Worm (Caenorhabditis elegans) whole organism, midembryonic: ENCODE measurements around the gene srm-6.

Experiments used
- T22C8.4 ChIP-seq: fragments of 200-800 bp; sonication (Bioruptor generic); IDR thresholded peaks from 2 replicates; pipeline ENCODE4 v1.3.6; 2022; ENCODE audit warnings: missing genetic modification characterization, missing compliant biosample characterization
- flt-1 ChIP-seq: fragments of 200-800 bp; sonication (Bioruptor generic); IDR thresholded peaks from 2 replicates; pipeline ENCODE4 v1.3.6; 2022; ENCODE audit warnings: missing genetic modification characterization, missing compliant biosample characterization
- med-1 ChIP-seq: sonication (generic microtip); optimal IDR thresholded peaks from 2 replicates; lab custom pipeline; 2017; ENCODE audit warnings: missing genetic modification characterization, mild to moderate bottlenecking, missing compliant biosample characterization, antibody characterized with exemption, missing genetic modification reagents; ENCODE audit not compliant: insufficient read depth
- tab-1 ChIP-seq: fragments of 200-800 bp; sonication (Bioruptor generic); IDR thresholded peaks from 2 replicates; pipeline ENCODE4 v1.3.6; 2022; ENCODE audit warnings: missing genetic modification characterization, missing compliant biosample characterization

DNA sequence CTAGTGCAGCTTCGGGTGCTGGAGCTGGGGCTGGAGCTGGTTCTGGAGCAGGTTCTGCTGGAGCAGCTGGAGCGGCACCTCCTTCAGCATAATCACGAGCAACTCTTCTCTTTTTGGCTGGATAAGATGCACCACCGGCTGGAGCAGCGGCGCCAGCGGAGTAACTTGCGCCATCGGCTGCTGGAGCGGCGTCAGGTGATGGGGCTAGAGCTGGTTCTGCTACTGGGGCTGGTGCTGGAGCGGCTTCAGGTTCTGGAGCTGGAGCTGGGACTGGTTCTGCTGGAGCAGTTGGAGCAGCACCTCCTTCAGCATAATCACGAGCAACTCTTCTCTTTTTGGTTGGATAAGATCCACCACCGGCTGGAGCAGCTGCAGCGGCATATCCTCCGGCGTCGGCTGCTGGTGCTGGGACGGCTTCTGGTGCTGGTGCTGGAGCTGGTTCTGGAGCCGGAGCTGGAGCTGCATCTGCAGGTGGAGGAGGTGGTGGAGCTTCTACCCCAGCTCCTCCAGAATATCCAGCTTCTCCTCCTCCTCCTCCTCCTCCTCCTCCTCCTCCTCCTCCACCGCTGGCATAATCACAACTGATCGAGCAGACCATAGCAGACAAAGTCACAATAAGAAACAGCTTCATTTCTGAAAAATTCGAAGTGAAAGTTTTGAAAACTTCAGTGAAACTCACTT, 17.5 kb upstream of the srm-6 start, which contains the start of gene F47B8.13:
- TF ChIP-seq flt-1 (GFP tag; lab: Robert Waterston, UW): no peak
- no peak for TF ChIP-seq med-1 (GFP tag; lab: Kevin White, UChicago)
- no peak for TF ChIP-seq tab-1 (GFP tag; lab: Robert Waterston, UW)
- TF ChIP-seq T22C8.4 (GFP tag; lab: Robert Waterston, UW): no peak
